Fruit fly (Drosophila melanogaster) S2 (cell line): ENCODE results near the gene capu.

ENCODE experiments used
- CG8478 ChIP-seq: fragments of >200 bp; optimal IDR thresholded peaks from 2 replicates; lab custom pipeline; 2018
- CTCF ChIP-seq, 2 experiments: fragments of >200 bp; optimal IDR thresholded peaks; 2 replicates each; lab custom pipeline; 2018

- TF ChIP-seq CG8478 (lab: Kevin White, UChicago) (no peak), CTCF (optimal IDR thresholded peaks at IDR 0.05; lab: Kevin White, UChicago) (no peak)
These were observed 5.9 kb downstream of the capu start for dm6 chr2L:3896834-3897143.
